ENCODE assay signal across 3 fruit fly cellular contexts in the genomic region with DNA sequence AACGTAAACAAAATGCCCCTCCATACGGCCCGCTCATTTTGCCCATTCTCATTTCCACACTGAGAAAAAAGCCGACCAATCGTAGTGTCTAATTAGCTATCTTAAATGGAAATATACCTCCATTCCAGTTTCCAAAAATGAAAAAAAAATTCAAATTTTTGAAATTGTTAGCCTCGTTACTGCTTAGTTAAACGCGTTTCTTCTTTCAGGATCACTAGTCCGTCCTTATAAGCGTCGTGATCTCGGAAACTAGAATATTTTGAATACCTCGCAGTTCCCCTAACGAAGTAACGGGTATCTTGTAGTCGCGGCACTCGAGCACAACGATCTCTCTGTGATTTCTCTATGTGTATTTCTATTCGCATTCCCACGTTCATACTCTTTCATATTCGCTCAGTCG.
TF ChIP-seq lines count a peak whose summit lies in the region.

No protein-coding gene starts in this region.

TF ChIP-seq in whole organism, adult, 20 proteins besides CTCF, POLR2A, EP300 and RAD21 (continued from another document):
- TF ChIP-seq CG12768 (GFP tag; optimal IDR thresholded peaks at IDR 0.05; lab: Kevin White, UChicago) (no peak), kay (GFP tag; lab: Kevin White, UChicago; ENCODE audit: borderline replicate concordance) (no peak)
TF ChIP-seq in whole organism, adult: peak in this region for 9.

TF ChIP-seq in whole organism, embryonic, 481 proteins besides CTCF, POLR2A, EP300 and RAD21 (continued from another document and continues in another):
- TF ChIP-seq dmrt99B (tag; optimal IDR thresholded peaks at IDR 0.05; lab: Kevin White, UChicago) (peak; percentile 78), pita (GFP tag; optimal IDR thresholded peaks at IDR 0.05; lab: Kevin White, UChicago) (no peak), CG6654 (GFP tag; optimal IDR thresholded peaks at IDR 0.05; lab: Kevin White, UChicago) (peak; percentile 32), CG6854 (GFP tag; optimal IDR thresholded peaks at IDR 0.05; lab: Kevin White, UChicago) (peak; percentile 34), sqz (GFP tag; optimal IDR thresholded peaks at IDR 0.05; lab: Kevin White, UChicago) (no peak), caup (GFP tag; optimal IDR thresholded peaks at IDR 0.05; lab: Kevin White, UChicago; ENCODE audit: severe bottlenecking) (peak; percentile 7), CG34224 (GFP tag; IDR thresholded peaks at IDR 0.05; lab: Robert Waterston, UW; ENCODE audit: partially characterized antibody) (no peak), Asciz (GFP tag; optimal IDR thresholded peaks at IDR 0.05; lab: Kevin White, UChicago) (peak; percentile 53), Bdp1 (GFP tag; optimal IDR thresholded peaks at IDR 0.05; lab: Kevin White, UChicago) (no peak), CG34422 (GFP tag; IDR thresholded peaks at IDR 0.05; lab: Robert Waterston, UW) (0 out of 3 replicates have a peak, but pooled peaks have one; percentile 36), cwo (GFP tag; optimal IDR thresholded peaks at IDR 0.05; lab: Kevin White, UChicago) (peak; percentile 5), hbn (GFP tag; IDR thresholded peaks at IDR 0.05; lab: Robert Waterston, UW; ENCODE audit: partially characterized antibody) (no peak), sens-2 (GFP tag; IDR thresholded peaks at IDR 0.05; lab: Robert Waterston, UW) (no peak), unc-4 (GFP tag; IDR thresholded peaks at IDR 0.05; lab: Robert Waterston, UW; ENCODE audit: partially characterized antibody) (no peak), CG18262 (tag; optimal IDR thresholded peaks at IDR 0.05; lab: Kevin White, UChicago) (peak; percentile 62), CG6254 (GFP tag; optimal IDR thresholded peaks at IDR 0.05; lab: Kevin White, UChicago) (peak; percentile 3), CoRest (tag; optimal IDR thresholded peaks at IDR 0.05; lab: Kevin White, UChicago) (peak; percentile 73), schlank (tag; optimal IDR thresholded peaks at IDR 0.05; lab: Kevin White, UChicago) (peak; percentile 20), Hmr (GFP tag; optimal IDR thresholded peaks at IDR 0.05; lab: Kevin White, UChicago) (peak; percentile 56), Vsx1 (GFP tag; optimal IDR thresholded peaks at IDR 0.05; lab: Kevin White, UChicago) (peak; percentile 49), Ada2b (GFP tag; IDR thresholded peaks at IDR 0.05; lab: Robert Waterston, UW) (peak; percentile 47), CG13894 (tag; optimal IDR thresholded peaks at IDR 0.05; lab: Kevin White, UChicago) (no peak), dpn (GFP tag; optimal IDR thresholded peaks at IDR 0.05; lab: Kevin White, UChicago) (peak; percentile 45 to 54), CG2120 (GFP tag; optimal IDR thresholded peaks at IDR 0.05; lab: Kevin White, UChicago) (peak; percentile 73), esg (GFP tag; conservative IDR thresholded peaks at IDR 0.05; lab: Robert Waterston, UW) (peak; percentile 45; the same call in 1 of the 2 replicates), shn (GFP tag; optimal IDR thresholded peaks at IDR 0.05; lab: Kevin White, UChicago) (peak; percentile 42), Atf6 (GFP tag; IDR thresholded peaks at IDR 0.05; lab: Robert Waterston, UW) (peak; percentile 67; the same call in 1 of the 2 replicates), pb (GFP tag; optimal IDR thresholded peaks at IDR 0.05; lab: Kevin White, UChicago) (peak; percentile 59), CG6175 (GFP tag; IDR thresholded peaks at IDR 0.05; lab: Robert Waterston, UW) (peak; percentile 18; the same call in 1 of the 3 replicates), CG4730 (GFP tag; IDR thresholded peaks at IDR 0.05; lab: Robert Waterston, UW) (no peak), CG11504 (tag; optimal IDR thresholded peaks at IDR 0.05; lab: Kevin White, UChicago) (peak; percentile 80), az2 (GFP tag; optimal IDR thresholded peaks at IDR 0.05; lab: Kevin White, UChicago) (peak; percentile 39), hkb (optimal IDR thresholded peaks at IDR 0.05; lab: Kevin White, UChicago) (no peak), hkb (GFP tag; IDR thresholded peaks at IDR 0.05; lab: Robert Waterston, UW) (peak; percentile 46; the same call in 1 of the 2 replicates), E2f2 (GFP tag; IDR thresholded peaks at IDR 0.05; lab: Robert Waterston, UW) (peak; percentile 24; the same call in 1 of the 2 replicates), Scr (GFP tag; IDR thresholded peaks at IDR 0.05; lab: Robert Waterston, UW; ENCODE audit: partially characterized antibody) (no peak), CG32772 (GFP tag; IDR thresholded peaks at IDR 0.05; lab: Robert Waterston, UW) (peak; percentile 37; the same call in 1 of the 2 replicates), Antp (GFP tag; optimal IDR thresholded peaks at IDR 0.05; lab: Kevin White, UChicago) (peak; percentile 60), CG7928 (GFP tag; optimal IDR thresholded peaks at IDR 0.05; lab: Kevin White, UChicago) (no peak), seq (GFP tag; IDR thresholded peaks at IDR 0.05; lab: Robert Waterston, UW) (0 out of 2 replicates have a peak, but pooled peaks have one; percentile 36), bowl (GFP tag; IDR thresholded peaks at IDR 0.05; lab: Robert Waterston, UW) (no peak), CG8290 (GFP tag; optimal IDR thresholded peaks at IDR 0.05; lab: Kevin White, UChicago) (no peak), CG8290 (tag; optimal IDR thresholded peaks at IDR 0.05; lab: Kevin White, UChicago) (no peak), CG14667 (GFP tag; IDR thresholded peaks at IDR 0.05; lab: Robert Waterston, UW) (0 out of 2 replicates have a peak, but pooled peaks have one; percentile 13), Mes4 (GFP tag; optimal IDR thresholded peaks at IDR 0.05; lab: Kevin White, UChicago) (no peak), grau (tag; optimal IDR thresholded peaks at IDR 0.05; lab: Kevin White, UChicago) (peak; percentile 65), klu (GFP tag; IDR thresholded peaks at IDR 0.05; lab: Robert Waterston, UW) (peak; percentile 31; the same call in 1 of the 2 replicates), Fer3 (tag; optimal IDR thresholded peaks at IDR 0.05; lab: Kevin White, UChicago) (peak; percentile 43), CG8089 (GFP tag; optimal IDR thresholded peaks at IDR 0.05; lab: Kevin White, UChicago) (no peak), dati (GFP tag; IDR thresholded peaks at IDR 0.05; lab: Robert Waterston, UW) (no peak), pum (GFP tag; optimal IDR thresholded peaks at IDR 0.05; lab: Kevin White, UChicago) (peak; percentile 34), CG10543 (GFP tag; optimal IDR thresholded peaks at IDR 0.05; lab: Kevin White, UChicago) (peak; percentile 22), danr (GFP tag; IDR thresholded peaks at IDR 0.05; lab: Robert Waterston, UW) (0 out of 2 replicates have a peak, but pooled peaks have one; percentile 24), CG13296 (GFP tag; optimal IDR thresholded peaks at IDR 0.05; lab: Kevin White, UChicago) (peak; percentile 69), Dip2 (GFP tag; IDR thresholded peaks at IDR 0.05; lab: Robert Waterston, UW) (no peak), wor (GFP tag; IDR thresholded peaks at IDR 0.05; lab: Robert Waterston, UW) (peak; percentile 54), Adf1 (GFP tag; IDR thresholded peaks at IDR 0.05; lab: Robert Waterston, UW) (no peak), disco-r (GFP tag; optimal IDR thresholded peaks at IDR 0.05; lab: Kevin White, UChicago) (peak; percentile 59), HmgZ (tag; optimal IDR thresholded peaks at IDR 0.05; lab: Kevin White, UChicago) (no peak), CG17912 (GFP tag; optimal IDR thresholded peaks at IDR 0.05; lab: Kevin White, UChicago) (no peak)

TF ChIP-seq in whole organism, prepupa, 60 proteins besides CTCF, POLR2A, EP300 and RAD21 (continued from another document):
- TF ChIP-seq dsx (GFP tag; optimal IDR thresholded peaks at IDR 0.05; lab: Kevin White, UChicago; ENCODE audit: poor library complexity, severe bottlenecking): no peak
- peak; percentile 14 for TF ChIP-seq Eip75B (GFP tag; optimal IDR thresholded peaks at IDR 0.05; lab: Kevin White, UChicago)
- TF ChIP-seq CG15336 (GFP tag; IDR thresholded peaks at IDR 0.05; lab: Robert Waterston, UW): peak; percentile 56
- TF ChIP-seq CG32006 (GFP tag; optimal IDR thresholded peaks at IDR 0.05; lab: Kevin White, UChicago): peak; percentile 66
- TF ChIP-seq acj6 (GFP tag; optimal IDR thresholded peaks at IDR 0.05; lab: Kevin White, UChicago): no peak
- TF ChIP-seq fkh (GFP tag; optimal IDR thresholded peaks at IDR 0.05; lab: Kevin White, UChicago): peak; percentile 9
- no peak for TF ChIP-seq Sox102F (GFP tag; optimal IDR thresholded peaks at IDR 0.05; lab: Kevin White, UChicago)
- peak; percentile 9 for TF ChIP-seq cyc (GFP tag; optimal IDR thresholded peaks at IDR 0.05; lab: Kevin White, UChicago)
- peak; percentile 19 for TF ChIP-seq dac (GFP tag; optimal IDR thresholded peaks at IDR 0.05; lab: Kevin White, UChicago)
- no peak for TF ChIP-seq Lpt (GFP tag; optimal IDR thresholded peaks at IDR 0.05; lab: Kevin White, UChicago)
- TF ChIP-seq CG4318 (GFP tag; optimal IDR thresholded peaks at IDR 0.05; lab: Kevin White, UChicago): no peak
- peak; percentile 47 for TF ChIP-seq svp (GFP tag; lab: Kevin White, UChicago)
- TF ChIP-seq Hr4 (GFP tag; optimal IDR thresholded peaks at IDR 0.05; lab: Kevin White, UChicago): peak; percentile 57
- peak; percentile 10; the same call in 1 of the 2 replicates for TF ChIP-seq CG11294 (GFP tag; IDR thresholded peaks at IDR 0.05; lab: Robert Waterston, UW)
- peak; percentile 18 for TF ChIP-seq CG31627 (GFP tag; optimal IDR thresholded peaks at IDR 0.05; lab: Kevin White, UChicago)
- peak; percentile 65 for TF ChIP-seq Eip78C (GFP tag; lab: Kevin White, UChicago)
- TF ChIP-seq CG6792 (GFP tag; optimal IDR thresholded peaks at IDR 0.05; lab: Kevin White, UChicago): no peak
- TF ChIP-seq Gug (GFP tag; IDR thresholded peaks at IDR 0.05; lab: Robert Waterston, UW): peak; percentile 41; the same call in 1 of the 2 replicates
- no peak for TF ChIP-seq Eip93F (GFP tag; optimal IDR thresholded peaks at IDR 0.05; lab: Kevin White, UChicago)
- TF ChIP-seq achi (GFP tag; optimal IDR thresholded peaks at IDR 0.05; lab: Kevin White, UChicago): peak; percentile 20
- no peak for TF ChIP-seq esn (GFP tag; optimal IDR thresholded peaks at IDR 0.05; lab: Kevin White, UChicago)
